Fruit fly (Drosophila melanogaster) whole organism, wandering third instar larva: Measurements from ENCODE around the gene CG32066.

Experiments
- pan ChIP-seq: fragments of >200 bp; optimal IDR thresholded peaks from 2 replicates; lab custom pipeline; 2017
- psq ChIP-seq: fragments of 200-800 bp; sonication (Bioruptor generic); optimal IDR thresholded peaks from 3 replicates; lab custom pipeline; 2017; ENCODE audit warnings: missing biosample characterization, mild to moderate bottlenecking, missing genetic modification characterization, moderate library complexity

- TF ChIP-seq pan (lab: Kevin White, UChicago) (no peak), psq (GFP tag; lab: Kevin White, UChicago) (no peak)
These were observed 41.4 kb upstream of the CG32066 start for dm6 chr3L:10702216-10702615.
